Worm (Caenorhabditis elegans) whole organism, L3 larva: ENCODE results near the gene C05C10.5.

ENCODE experiments used
- ama-1 ChIP-seq: fragments of 150-350 bp; optimal IDR thresholded peaks from 2 replicates; lab custom pipeline; 2018
- jun-1 ChIP-seq: fragments of 150-350 bp; optimal IDR thresholded peaks from 2 replicates; lab custom pipeline; 2014; ENCODE audit warnings: missing biosample characterization, missing genetic modification reagents, missing genetic modification characterization
- mdl-1 ChIP-seq: fragments of 150-350 bp; optimal IDR thresholded peaks from 2 replicates; lab custom pipeline; 2014; ENCODE audit warnings: missing biosample characterization, missing genetic modification characterization
- nhr-237 ChIP-seq: fragments of 150-350 bp; optimal IDR thresholded peaks from 2 replicates; lab custom pipeline; 2014; ENCODE audit warnings: missing biosample characterization, missing genetic modification characterization
- nhr-25 ChIP-seq: sonication (generic microtip); optimal IDR thresholded peaks from 2 replicates; lab custom pipeline; 2017; ENCODE audit warnings: missing biosample characterization, missing genetic modification characterization
- unc-39 ChIP-seq: sonication (generic microtip); optimal IDR thresholded peaks from 4 replicates; lab custom pipeline; 2017; ENCODE audit warnings: missing biosample characterization, missing genetic modification characterization
- unc-62 ChIP-seq: fragments of 150-350 bp; sonication (generic microtip); optimal IDR thresholded peaks from 4 replicates; lab custom pipeline; 2014; ENCODE audit warnings: missing biosample characterization, missing genetic modification reagents, missing genetic modification characterization

DNA sequence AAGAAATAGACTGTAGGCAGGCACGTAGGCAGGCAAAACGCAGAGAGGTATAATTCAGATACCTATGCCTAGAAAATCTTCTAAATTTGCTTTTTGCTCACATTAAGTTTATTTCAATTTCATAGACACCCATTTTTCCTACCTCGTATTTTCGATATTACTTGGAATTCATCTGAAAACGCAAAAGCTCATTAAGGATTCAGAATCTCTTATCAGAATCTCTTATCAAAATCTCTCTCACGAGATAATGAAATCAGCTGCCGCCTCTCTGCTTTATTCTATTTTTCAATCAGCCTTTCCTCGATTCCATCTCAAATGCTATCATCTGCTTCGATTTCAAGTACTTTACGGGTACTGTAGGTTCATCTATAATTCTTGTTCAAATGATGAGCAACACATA lies 13.0 kb downstream of the C05C10.5 start:
- no peak for TF ChIP-seq unc-62
- TF ChIP-seq unc-39 (tag; lab: Kevin White, UChicago) = no peak
- TF ChIP-seq jun-1 = no peak
- TF ChIP-seq nhr-237 (tag; lab: Kevin White, UChicago) = no peak
- TF ChIP-seq nhr-25 = no peak
- no peak for TF ChIP-seq mdl-1 (tag; lab: Kevin White, UChicago)
- no peak for TF ChIP-seq ama-1 (lab: Kevin White, UChicago)
